Worm (Caenorhabditis elegans): Measurements from ENCODE around the gene spl-1.
A peak's percentile ranks its signal among the peaks of the same experiment; 100 is the strongest.

Gene spl-1

ce11 chrIV:383135-383731, at the start of gene spl-1:
Gene spl-1 (minus strand): TSS chrIV:383185.
- peak; percentile 82 for TF ChIP-seq nhr-80 (tag; optimal IDR thresholded peaks at IDR 0.05)
- TF ChIP-seq B0035.1 (tag; optimal IDR thresholded peaks at IDR 0.05), result no peak
- TF ChIP-seq die-1 (tag; optimal IDR thresholded peaks at IDR 0.05), result no peak
- no peak for TF ChIP-seq B0336.3 (GFP tag; IDR thresholded peaks at IDR 0.05)
- TF ChIP-seq tbp1 (GFP tag; optimal IDR thresholded peaks at IDR 0.05), result peak; percentile 2
- no peak for TF ChIP-seq ceh-58 (GFP tag; IDR thresholded peaks at IDR 0.05)
- TF ChIP-seq snpc-3.4 (tag; optimal IDR thresholded peaks at IDR 0.05), result no peak
- TF ChIP-seq pbrm-1 (GFP tag; IDR thresholded peaks at IDR 0.05), result 0 out of 2 replicates have a peak, but pooled peaks have one; percentile 26
- no peak for TF ChIP-seq sdz-38 (tag; optimal IDR thresholded peaks at IDR 0.05)
- TF ChIP-seq attf-5 (GFP tag; optimal IDR thresholded peaks at IDR 0.05), result peak; percentile 51

ce11 chrIV:428869-429268, 45.9 kb upstream of the spl-1 start, which contains the start of gene Y66H1A.5:
Gene Y66H1A.5 (minus strand): TSS chrIV:429133.
- 0 out of 2 replicates have a peak, but pooled peaks have one; percentile 53 for TF ChIP-seq madf-3 (GFP tag; IDR thresholded peaks at IDR 0.05)
- TF ChIP-seq tlf-1 (GFP tag; optimal IDR thresholded peaks at IDR 0.05), result peak; percentile 37
- TF ChIP-seq madf-8 (GFP tag; conservative IDR thresholded peaks at IDR 0.05), result no peak
- peak in 1 of 2 experiments; percentile 16 for TF ChIP-seq let-607 (tag; optimal IDR thresholded peaks at IDR 0.05)
- TF ChIP-seq F23B12.7 (tag; optimal IDR thresholded peaks at IDR 0.05; ENCODE audit: insufficient read depth), result no peak
- TF ChIP-seq nhr-80 (tag; optimal IDR thresholded peaks at IDR 0.05), result peak; percentile 50

- TF ChIP-seq let-526 (GFP tag; IDR thresholded peaks at IDR 0.05), result no peak
- TF ChIP-seq T07F8.4 (tag; optimal IDR thresholded peaks at IDR 0.05), result no peak
- peak; percentile 66 for TF ChIP-seq hsf-1 (GFP tag; IDR thresholded peaks at IDR 0.05)
- TF ChIP-seq atf-7 (tag; optimal IDR thresholded peaks at IDR 0.05), result peak; percentile 17
- TF ChIP-seq tbx-9 (tag; optimal IDR thresholded peaks at IDR 0.05; ENCODE audit: borderline replicate concordance), result peak; percentile 24
- peak; percentile 17 for TF ChIP-seq tbp1 (GFP tag; optimal IDR thresholded peaks at IDR 0.05)
- no peak for TF ChIP-seq dox-1 (GFP tag; IDR thresholded peaks at IDR 0.05)
- TF ChIP-seq nhr-120 (GFP tag; IDR thresholded peaks at IDR 0.05), result no peak
- TF ChIP-seq gei-17 (GFP tag; optimal IDR thresholded peaks at IDR 0.05), result no peak
- TF ChIP-seq him-1 (tag; optimal IDR thresholded peaks at IDR 0.05), result no peak
- no peak for TF ChIP-seq F55B11.4 (tag; optimal IDR thresholded peaks at IDR 0.05; ENCODE audit: borderline replicate concordance, insufficient read depth)
- no peak for TF ChIP-seq ztf-26 (tag; optimal IDR thresholded peaks at IDR 0.05)
- no peak for TF ChIP-seq efl-1 (GFP tag; optimal IDR thresholded peaks at IDR 0.05)
- no peak; the same call in 1 of the 2 replicates for TF ChIP-seq hmg-1.2 (GFP tag; IDR thresholded peaks at IDR 0.05)
- TF ChIP-seq F33H1.4 (GFP tag; IDR thresholded peaks at IDR 0.05), result no peak; the same call in 1 of the 2 replicates
- no peak for TF ChIP-seq ZK185.1 (tag; optimal IDR thresholded peaks at IDR 0.05; ENCODE audit: poor library complexity, severe bottlenecking)
- no peak for TF ChIP-seq ztf-25 (GFP tag; IDR thresholded peaks at IDR 0.05)
- peak; percentile 69 for TF ChIP-seq zim-3 (tag; optimal IDR thresholded peaks at IDR 0.05)
- 0 out of 2 replicates have a peak, but pooled peaks have one; percentile 66 for TF ChIP-seq ceh-58 (GFP tag; IDR thresholded peaks at IDR 0.05)
- no peak for TF ChIP-seq attf-5 (GFP tag; optimal IDR thresholded peaks at IDR 0.05)
- no peak for TF ChIP-seq ama-1 (optimal IDR thresholded peaks at IDR 0.05)
- TF ChIP-seq ama-1 (GFP tag; optimal IDR thresholded peaks at IDR 0.05), result peak; percentile 34 to 83
- TF ChIP-seq rpc-1 (optimal IDR thresholded peaks at IDR 0.05), result no peak
- TF ChIP-seq rpc-1 (tag; optimal IDR thresholded peaks at IDR 0.05), result no peak
- no peak for TF ChIP-seq lag-1 (GFP tag; IDR thresholded peaks at IDR 0.05)
- TF ChIP-seq F57A8.1 (GFP tag; optimal IDR thresholded peaks at IDR 0.05), result no peak
- TF ChIP-seq lir-1 (GFP tag; conservative IDR thresholded peaks at IDR 0.05), result no peak
- no peak for TF ChIP-seq ccch-3 (GFP tag; optimal IDR thresholded peaks at IDR 0.05)
- TF ChIP-seq rcor-1 (GFP tag; IDR thresholded peaks at IDR 0.05), result peak; percentile 68
- TF ChIP-seq Y67H2A.10 (GFP tag; conservative IDR thresholded peaks at IDR 0.05), result no peak
- TF ChIP-seq F22D6.2 (tag; optimal IDR thresholded peaks at IDR 0.05), result no peak
Measured at ce11 chrIV:427100-427908, 44.3 kb upstream of the spl-1 start.

Measured in whole organism, young adult.